Worm (Caenorhabditis elegans): ENCODE results near the gene ula-1.

The ula-1 gene

ce11 chrIII:4930154-4930679, 10.1 kb upstream of the ula-1 start, which contains the start of gene set-2:
set-2 (minus strand) TSS chrIII:4930204.
- peak; percentile 29 for TF ChIP-seq nhr-102 (tag; optimal IDR thresholded peaks at IDR 0.05)
- peak in 1 of 2 experiments; percentile 66 for TF ChIP-seq lsy-2 (tag; optimal IDR thresholded peaks at IDR 0.05)
- TF ChIP-seq hlh-30 (tag; optimal IDR thresholded peaks at IDR 0.05; ENCODE audit: insufficient read depth), result peak; percentile 47
- TF ChIP-seq hif-1 (tag; optimal IDR thresholded peaks at IDR 0.05), result peak in 1 of 2 experiments; percentile 89
- TF ChIP-seq arid-1 (GFP tag; conservative IDR thresholded peaks at IDR 0.05), result peak; percentile 63
- no peak for TF ChIP-seq ZK546.5 (tag; optimal IDR thresholded peaks at IDR 0.05)
- TF ChIP-seq Y48G9A.11 (GFP tag; IDR thresholded peaks at IDR 0.05), result peak; percentile 68
- TF ChIP-seq set-16 (GFP tag; IDR thresholded peaks at IDR 0.05), result no peak
- peak; percentile 44 for TF ChIP-seq F49E8.2 (tag; optimal IDR thresholded peaks at IDR 0.05; ENCODE audit: borderline replicate concordance)
- peak; percentile 64 for TF ChIP-seq duxl-1 (tag; optimal IDR thresholded peaks at IDR 0.05; ENCODE audit: poor library complexity)
- no peak for TF ChIP-seq nhr-42 (GFP tag; IDR thresholded peaks at IDR 0.05)
- no peak for TF ChIP-seq aly-2 (tag; optimal IDR thresholded peaks at IDR 0.05)
- TF ChIP-seq dmd-9 (GFP tag; IDR thresholded peaks at IDR 0.05), result peak; percentile 90
- TF ChIP-seq daf-16 (GFP tag; optimal IDR thresholded peaks at IDR 0.05), result peak in 1 of 2 experiments; percentile 17
- TF ChIP-seq daf-16 (tag; optimal IDR thresholded peaks at IDR 0.05), result peak; percentile 5
- TF ChIP-seq lin-38 (GFP tag; IDR thresholded peaks at IDR 0.05), result peak; percentile 75
- TF ChIP-seq lin-13 (GFP tag; optimal IDR thresholded peaks at IDR 0.05), result peak; percentile 42
- TF ChIP-seq vab-7 (GFP tag; IDR thresholded peaks at IDR 0.05), result 0 out of 2 replicates have a peak, but pooled peaks have one; percentile 18
- peak; percentile 91 for TF ChIP-seq dpl-1 (GFP tag; optimal IDR thresholded peaks at IDR 0.05)
- TF ChIP-seq R02D3.7 (tag; optimal IDR thresholded peaks at IDR 0.05), result no peak
- TF ChIP-seq F26F4.8 (GFP tag; conservative IDR thresholded peaks at IDR 0.05), result no peak
- peak; percentile 32 for TF ChIP-seq hlh-11 (tag; optimal IDR thresholded peaks at IDR 0.05)
- TF ChIP-seq nhr-48 (tag; optimal IDR thresholded peaks at IDR 0.05), result no peak
- TF ChIP-seq dmd-6 (GFP tag; IDR thresholded peaks at IDR 0.05), result peak; percentile 69
- peak; percentile 23 for TF ChIP-seq rbr-2 (tag; optimal IDR thresholded peaks at IDR 0.05)
- no peak for TF ChIP-seq nhr-77 (tag; optimal IDR thresholded peaks at IDR 0.05)
- TF ChIP-seq dve-1 (tag; optimal IDR thresholded peaks at IDR 0.05; ENCODE audit: insufficient read depth), result peak; percentile 52
- 0 out of 2 replicates have a peak, but pooled peaks have one; percentile 20 for TF ChIP-seq madf-9 (GFP tag; conservative IDR thresholded peaks at IDR 0.05)
- no peak for TF ChIP-seq daf-8 (GFP tag; IDR thresholded peaks at IDR 0.05)
- peak; percentile 47; the same call in 1 of the 2 replicates for TF ChIP-seq ceh-20 (GFP tag; IDR thresholded peaks at IDR 0.05)
- TF ChIP-seq nhr-6 (tag; optimal IDR thresholded peaks at IDR 0.05), result no peak
- no peak for TF ChIP-seq nhr-28 (tag; optimal IDR thresholded peaks at IDR 0.05)
- peak; percentile 2 for TF ChIP-seq ama-1 (optimal IDR thresholded peaks at IDR 0.05)
- no peak for TF ChIP-seq ceh-62 (tag; optimal IDR thresholded peaks at IDR 0.05)
- no peak for TF ChIP-seq cey-2 (tag; optimal IDR thresholded peaks at IDR 0.05; ENCODE audit: borderline replicate concordance, insufficient read depth)
- 0 out of 2 replicates have a peak, but pooled peaks have one; percentile 17 for TF ChIP-seq zfp-3 (GFP tag; conservative IDR thresholded peaks at IDR 0.05)
- TF ChIP-seq mes-2 (tag; optimal IDR thresholded peaks at IDR 0.05; ENCODE audit: poor library complexity, severe bottlenecking), result peak; percentile 99
- peak; percentile 43 for TF ChIP-seq mxl-3 (GFP tag; optimal IDR thresholded peaks at IDR 0.05)
- TF ChIP-seq lin-15B (tag; optimal IDR thresholded peaks at IDR 0.05), result no peak
- no peak for TF ChIP-seq snpc-1.2 (GFP tag; IDR thresholded peaks at IDR 0.05)
- 0 out of 2 replicates have a peak, but pooled peaks have one; percentile 42 for TF ChIP-seq dmd-8 (GFP tag; IDR thresholded peaks at IDR 0.05)
- TF ChIP-seq aha-1 (tag), result peak; percentile 91
- no peak for TF ChIP-seq unc-39 (tag; optimal IDR thresholded peaks at IDR 0.05)
- peak; percentile 89 for TF ChIP-seq ZK337.2 (GFP tag; IDR thresholded peaks at IDR 0.05)
- peak; percentile 98 for TF ChIP-seq unc-130 (GFP tag; optimal IDR thresholded peaks at IDR 0.05)
- TF ChIP-seq D1046.2 (GFP tag; IDR thresholded peaks at IDR 0.05), result peak; percentile 61; the same call in 1 of the 2 replicates
- no peak for TF ChIP-seq ztf-11 (tag; optimal IDR thresholded peaks at IDR 0.05)
